Worm (Caenorhabditis elegans) whole organism, L3 larva: ENCODE measurements around the gene Y71H2B.2.

Experiments
- R02D3.7 ChIP-seq: fragments of 150-350 bp; optimal IDR thresholded peaks from 2 replicates; lab custom pipeline; 2014; ENCODE audit warnings: missing biosample characterization, missing genetic modification characterization
- ZK546.5 ChIP-seq: sonication (generic microtip); optimal IDR thresholded peaks from 2 replicates; lab custom pipeline; 2017; ENCODE audit warnings: missing biosample characterization, missing genetic modification characterization
- ama-1 ChIP-seq: fragments of 150-350 bp; optimal IDR thresholded peaks from 2 replicates; lab custom pipeline; 2018
- ceh-16 ChIP-seq: sonication (generic microtip); optimal IDR thresholded peaks from 2 replicates; lab custom pipeline; 2017; ENCODE audit warnings: missing biosample characterization, missing genetic modification characterization
- ceh-9 ChIP-seq: sonication (generic microtip); optimal IDR thresholded peaks from 2 replicates; lab custom pipeline; 2018; ENCODE audit warnings: missing biosample characterization, missing genetic modification characterization
- daf-12 ChIP-seq: fragments of 150-350 bp; optimal IDR thresholded peaks from 2 replicates; lab custom pipeline; 2014; ENCODE audit warnings: missing biosample characterization, missing genetic modification reagents, missing genetic modification characterization
- egl-27 ChIP-seq: sonication (generic microtip); optimal IDR thresholded peaks from 4 replicates; lab custom pipeline; 2017; ENCODE audit warnings: missing biosample characterization, missing genetic modification reagents, missing genetic modification characterization
- egl-5 ChIP-seq: fragments of 150-350 bp; optimal IDR thresholded peaks from 2 replicates; lab custom pipeline; 2017; ENCODE audit warnings: missing biosample characterization, missing genetic modification reagents, missing genetic modification characterization, inconsistent platforms
- elt-1 ChIP-seq: fragments of 150-350 bp; optimal IDR thresholded peaks from 2 replicates; lab custom pipeline; 2014; ENCODE audit warnings: missing biosample characterization, missing genetic modification characterization
- elt-3 ChIP-seq, 3 experiments: fragments of 150-350 bp in 1 of 3; sonication (generic microtip) in 2 of 3; optimal IDR thresholded peaks; 2 replicates in 2 of 3; 4 replicates in 1 of 3; lab custom pipeline; 2014 to 2017; ENCODE audit warnings: missing biosample characterization in 3 of 3, missing genetic modification characterization in 3 of 3
- eor-1 ChIP-seq, 2 experiments: fragments of 150-350 bp; optimal IDR thresholded peaks; 2 replicates each; lab custom pipeline; 2014 to 2018; ENCODE audit warnings: missing biosample characterization in 2 of 2, missing genetic modification characterization in 2 of 2
- fkh-2 ChIP-seq: fragments of 150-350 bp; optimal IDR thresholded peaks from 2 replicates; lab custom pipeline; 2014; ENCODE audit warnings: missing biosample characterization, missing genetic modification reagents, missing genetic modification characterization
- fos-1 ChIP-seq: fragments of 150-350 bp; optimal IDR thresholded peaks from 2 replicates; lab custom pipeline; 2014; ENCODE audit warnings: missing biosample characterization, missing genetic modification characterization
- hmg-11 ChIP-seq: sonication (generic microtip); optimal IDR thresholded peaks from 2 replicates; lab custom pipeline; 2016; ENCODE audit warnings: missing genetic modification characterization, missing compliant biosample characterization
- lin-15B ChIP-seq: fragments of 150-350 bp; optimal IDR thresholded peaks from 2 replicates; lab custom pipeline; 2014; ENCODE audit warnings: missing biosample characterization, missing genetic modification characterization
- lin-39 ChIP-seq: fragments of 150-350 bp; optimal IDR thresholded peaks from 2 replicates; lab custom pipeline; 2018; ENCODE audit warnings: missing biosample characterization, missing genetic modification reagents, missing genetic modification characterization
- lsy-12 ChIP-seq: sonication (generic microtip); optimal IDR thresholded peaks from 2 replicates; lab custom pipeline; 2016; ENCODE audit warnings: mild to moderate bottlenecking, missing genetic modification characterization, missing compliant biosample characterization
- mdl-1 ChIP-seq: fragments of 150-350 bp; optimal IDR thresholded peaks from 2 replicates; lab custom pipeline; 2014; ENCODE audit warnings: missing biosample characterization, missing genetic modification characterization
- mml-1 ChIP-seq: fragments of 150-350 bp; sonication (generic microtip); optimal IDR thresholded peaks from 3 replicates; lab custom pipeline; 2014; ENCODE audit warnings: missing biosample characterization, missing genetic modification characterization
- nfya-1 ChIP-seq: sonication (generic microtip); optimal IDR thresholded peaks from 2 replicates; lab custom pipeline; 2017; ENCODE audit warnings: missing genetic modification characterization, mild to moderate bottlenecking, missing compliant biosample characterization, antibody characterized with exemption, moderate library complexity; ENCODE audit not compliant: insufficient read depth
- nhr-11 ChIP-seq: fragments of 150-350 bp; optimal IDR thresholded peaks from 2 replicates; lab custom pipeline; 2014; ENCODE audit warnings: missing biosample characterization, missing genetic modification characterization
- nhr-23 ChIP-seq: fragments of 150-350 bp; optimal IDR thresholded peaks from 2 replicates; lab custom pipeline; 2014; ENCODE audit warnings: missing biosample characterization, missing genetic modification reagents, missing genetic modification characterization
- nhr-25 ChIP-seq: sonication (generic microtip); optimal IDR thresholded peaks from 2 replicates; lab custom pipeline; 2017; ENCODE audit warnings: missing biosample characterization, missing genetic modification characterization
- nhr-28 ChIP-seq: fragments of 150-350 bp; optimal IDR thresholded peaks from 2 replicates; lab custom pipeline; 2014; ENCODE audit warnings: missing biosample characterization, missing genetic modification characterization
- nhr-43 ChIP-seq: sonication (generic microtip); optimal IDR thresholded peaks from 2 replicates; lab custom pipeline; 2016; ENCODE audit warnings: mild to moderate bottlenecking, missing genetic modification characterization, missing compliant biosample characterization; ENCODE audit not compliant: poor library complexity, severe bottlenecking
- nhr-76 ChIP-seq: fragments of 150-350 bp; sonication (generic microtip); optimal IDR thresholded peaks from 5 replicates; lab custom pipeline; 2014; ENCODE audit warnings: missing biosample characterization, missing genetic modification characterization
- pha-4 ChIP-seq: fragments of 150-350 bp; optimal IDR thresholded peaks from 2 replicates; lab custom pipeline; 2014; ENCODE audit warnings: missing biosample characterization, missing genetic modification reagents, missing genetic modification characterization
- skn-1 ChIP-seq: fragments of 150-350 bp; optimal IDR thresholded peaks from 2 replicates; lab custom pipeline; 2014; ENCODE audit warnings: missing biosample characterization, missing genetic modification characterization
- unc-62 ChIP-seq: fragments of 150-350 bp; sonication (generic microtip); optimal IDR thresholded peaks from 4 replicates; lab custom pipeline; 2014; ENCODE audit warnings: missing biosample characterization, missing genetic modification reagents, missing genetic modification characterization
- ztf-11 ChIP-seq: fragments of 150-350 bp; optimal IDR thresholded peaks from 2 replicates; lab custom pipeline; 2014; ENCODE audit warnings: missing biosample characterization, missing genetic modification characterization
- ztf-4 ChIP-seq: fragments of 150-350 bp; optimal IDR thresholded peaks from 2 replicates; lab custom pipeline; 2014; ENCODE audit warnings: missing biosample characterization, missing genetic modification characterization

The Y71H2B.2 gene

ce11 chrIII:2618663-2619062 is 4.3 kb upstream of the Y71H2B.2 start, which contains the start of gene Y71H2B.4:
Gene Y71H2B.4, plus strand, starts transcription at chrIII:2618963.
- no peak for TF ChIP-seq elt-1
- TF ChIP-seq fos-1 (tag; lab: Kevin White, UChicago) = no peak
- TF ChIP-seq nhr-11 (tag; lab: Kevin White, UChicago) = no peak
- TF ChIP-seq eor-1 (tag; optimal IDR thresholded peaks at IDR 0.05; lab: Kevin White, UChicago) = no peak
- TF ChIP-seq nhr-23 (tag; lab: Kevin White, UChicago) = no peak
- no peak for TF ChIP-seq hmg-11 (tag; lab: Kevin White, UChicago)
- no peak for TF ChIP-seq daf-12
- no peak for TF ChIP-seq nhr-76
- no peak for TF ChIP-seq egl-5 (tag; lab: Kevin White, UChicago)
- TF ChIP-seq ztf-4 (tag; lab: Kevin White, UChicago) = no peak
- TF ChIP-seq unc-62 (GFP tag; lab: Kevin White, UChicago) = no peak
- TF ChIP-seq ceh-9 (tag; lab: Kevin White, UChicago) = no peak
- no peak for TF ChIP-seq R02D3.7 (tag; lab: Kevin White, UChicago)
- no peak for TF ChIP-seq ztf-11 (tag; lab: Kevin White, UChicago)
- TF ChIP-seq lin-39 (tag; lab: Kevin White, UChicago) = no peak
- no peak for TF ChIP-seq fkh-2 (tag; lab: Kevin White, UChicago)

- TF ChIP-seq elt-3 (tag; optimal IDR thresholded peaks at IDR 0.05; lab: Kevin White, UChicago) (no peak), ZK546.5 (tag; lab: Kevin White, UChicago) (no peak), nhr-28 (no peak), mdl-1 (tag; lab: Kevin White, UChicago) (no peak), ama-1 (lab: Kevin White, UChicago) (no peak), pha-4 (tag; lab: Kevin White, UChicago) (peak; percentile 28), hmg-11 (tag; lab: Kevin White, UChicago) (peak; percentile 36), ceh-9 (tag; lab: Kevin White, UChicago) (no peak), nfya-1 (tag; lab: Kevin White, UChicago) (peak; percentile 28), lsy-12 (tag; lab: Kevin White, UChicago) (no peak), egl-5 (tag; lab: Kevin White, UChicago) (no peak), ceh-16 (tag; lab: Kevin White, UChicago) (no peak)
Measured at ce11 chrIII:2619559-2619958, 3.4 kb upstream of the Y71H2B.2 start, which contains the start of gene ppfr-4. Gene ppfr-4, plus strand, starts transcription at chrIII:2619936.

ce11 chrIII:2628690-2629089 is 5.7 kb downstream of the Y71H2B.2 start, which contains the start of gene acbp-8:
Gene acbp-8, plus strand, starts transcription at chrIII:2629013.
- TF ChIP-seq skn-1 = no peak
- peak; percentile 39 for TF ChIP-seq nhr-23 (tag; lab: Kevin White, UChicago)

- TF ChIP-seq skn-1 (no peak), nhr-23 (tag; lab: Kevin White, UChicago) (peak; percentile 89), elt-1 (peak; percentile 85), nhr-25 (peak; percentile 75), egl-27 (no peak), nhr-43 (peak; percentile 31)
- TF ChIP-seq, all 47 proteins: peak for 4
Measured at ce11 chrIII:2632819-2633398, 9.9 kb downstream of the Y71H2B.2 start.

- no peak for TF ChIP-seq nfya-1 (tag; lab: Kevin White, UChicago)
- TF ChIP-seq lin-15B (tag; lab: Kevin White, UChicago) = no peak
- TF ChIP-seq fos-1 (tag; lab: Kevin White, UChicago) = no peak
- no peak for TF ChIP-seq eor-1 (tag; optimal IDR thresholded peaks at IDR 0.05; lab: Kevin White, UChicago)
- no peak for TF ChIP-seq ceh-9 (tag; lab: Kevin White, UChicago)
- TF ChIP-seq pha-4 (tag; lab: Kevin White, UChicago) = no peak
- no peak for TF ChIP-seq ama-1 (lab: Kevin White, UChicago)
- no peak for TF ChIP-seq ztf-4 (tag; lab: Kevin White, UChicago)
- peak; percentile 71 for TF ChIP-seq nhr-23 (tag; lab: Kevin White, UChicago)
- no peak for TF ChIP-seq mml-1
- TF ChIP-seq nhr-25 = peak; percentile 33
- TF ChIP-seq egl-27 = no peak
Measured at ce11 chrIII:2634577-2634976, 11.6 kb downstream of the Y71H2B.2 start.
